Fruit fly (Drosophila melanogaster) S2 (cell line): ENCODE results near the gene CG31055.

Source experiments
- CG8478 ChIP-seq: fragments of >200 bp; optimal IDR thresholded peaks from 2 replicates; lab custom pipeline; 2018
- CTCF ChIP-seq, 2 experiments: fragments of >200 bp; optimal IDR thresholded peaks; 2 replicates each; lab custom pipeline; 2018

The CG31055 gene

dm6 chr3R:27636720-27637119 is 51.2 kb downstream of the CG31055 start:
- TF ChIP-seq CTCF (optimal IDR thresholded peaks at IDR 0.05; lab: Kevin White, UChicago), result no peak
- TF ChIP-seq CG8478 (lab: Kevin White, UChicago), result no peak

- TF ChIP-seq CG8478 (lab: Kevin White, UChicago) (no peak), CTCF (optimal IDR thresholded peaks at IDR 0.05; lab: Kevin White, UChicago) (no peak)
Measured at dm6 chr3R:27636010-27636584, 51.8 kb downstream of the CG31055 start, which contains the start of the genes CG5611 and Mtl. CG5611 (minus strand) TSS chr3R:27636060. Mtl (plus strand) TSS chr3R:27636412.
